Worm (Caenorhabditis elegans) whole organism, mixed stage, embryonic: ENCODE measurements around the gene ZK1240.8.
A peak's percentile ranks its signal among the peaks of the same experiment; 100 is the strongest.

ENCODE experiments used
- bed-3 ChIP-seq: fragments of 200-800 bp; sonication (Bioruptor generic); optimal IDR thresholded peaks from 3 replicates; lab custom pipeline; 2018; ENCODE audit warnings: mild to moderate bottlenecking, missing genetic modification characterization, moderate library complexity, missing compliant biosample characterization
- blmp-1 ChIP-seq: fragments of 150-350 bp; optimal IDR thresholded peaks from 2 replicates; lab custom pipeline; 2014; ENCODE audit warnings: missing biosample characterization, missing genetic modification characterization
- ceh-39 ChIP-seq: fragments of 150-350 bp; optimal IDR thresholded peaks from 2 replicates; lab custom pipeline; 2014; ENCODE audit warnings: missing biosample characterization, missing genetic modification characterization
- ceh-43 ChIP-seq: fragments of 200-800 bp; sonication (Bioruptor generic); optimal IDR thresholded peaks from 2 replicates; lab custom pipeline; 2018; ENCODE audit warnings: mild to moderate bottlenecking, missing genetic modification characterization, moderate library complexity, missing compliant biosample characterization
- ceh-83 ChIP-seq: fragments of 200-800 bp; sonication (Bioruptor generic); optimal IDR thresholded peaks from 2 replicates; lab custom pipeline; 2018; ENCODE audit warnings: mild to moderate bottlenecking, missing genetic modification characterization, missing compliant biosample characterization
- ces-1 ChIP-seq: fragments of 150-350 bp; optimal IDR thresholded peaks from 2 replicates; lab custom pipeline; 2014; ENCODE audit warnings: missing biosample characterization, missing genetic modification reagents, missing genetic modification characterization
- drap-1 ChIP-seq: fragments of 200-800 bp; sonication (Bioruptor generic); optimal IDR thresholded peaks from 3 replicates; lab custom pipeline; 2018; ENCODE audit warnings: mild to moderate bottlenecking, missing genetic modification characterization, missing compliant biosample characterization
- elt-1 ChIP-seq: sonication (generic microtip); optimal IDR thresholded peaks from 2 replicates; lab custom pipeline; 2017; ENCODE audit warnings: missing genetic modification characterization, mild to moderate bottlenecking, missing compliant biosample characterization, antibody characterized with exemption, moderate library complexity, borderline replicate concordance; ENCODE audit not compliant: insufficient read depth
- flh-1 ChIP-seq: fragments of 200-800 bp; sonication (Bioruptor generic); optimal IDR thresholded peaks from 2 replicates; lab custom pipeline; 2018; ENCODE audit warnings: mild to moderate bottlenecking, missing genetic modification characterization, moderate library complexity, missing compliant biosample characterization
- ham-2 ChIP-seq: fragments of 200-800 bp; sonication (Bioruptor generic); optimal IDR thresholded peaks from 2 replicates; lab custom pipeline; 2018; ENCODE audit warnings: mild to moderate bottlenecking, missing genetic modification characterization, missing compliant biosample characterization
- hlh-1 ChIP-seq: fragments of 150-350 bp; optimal IDR thresholded peaks from 2 replicates; lab custom pipeline; 2014; ENCODE audit warnings: missing biosample characterization, missing genetic modification reagents, missing genetic modification characterization
- lin-13 ChIP-seq: fragments of 150-350 bp; optimal IDR thresholded peaks from 2 replicates; lab custom pipeline; 2014; ENCODE audit warnings: missing biosample characterization, missing genetic modification characterization
- lin-32 ChIP-seq: fragments of 200-800 bp; sonication (Bioruptor generic); optimal IDR thresholded peaks from 2 replicates; lab custom pipeline; 2018; ENCODE audit warnings: mild to moderate bottlenecking, missing genetic modification characterization, missing compliant biosample characterization
- mab-5 ChIP-seq: fragments of 150-350 bp; optimal IDR thresholded peaks from 2 replicates; lab custom pipeline; 2014; ENCODE audit warnings: missing biosample characterization, missing genetic modification characterization
- mep-1 ChIP-seq: fragments of 150-350 bp; optimal IDR thresholded peaks from 2 replicates; lab custom pipeline; 2017; ENCODE audit warnings: missing biosample characterization, missing genetic modification reagents, missing genetic modification characterization, inconsistent platforms
- mls-2 ChIP-seq: sonication (generic microtip); optimal IDR thresholded peaks from 2 replicates; lab custom pipeline; 2016; ENCODE audit warnings: mild to moderate bottlenecking, missing genetic modification characterization, moderate library complexity, missing compliant biosample characterization
- nhr-12 ChIP-seq: fragments of 150-350 bp; optimal IDR thresholded peaks from 2 replicates; lab custom pipeline; 2014; ENCODE audit warnings: missing biosample characterization, missing genetic modification characterization
- nhr-2 ChIP-seq: fragments of 150-350 bp; optimal IDR thresholded peaks from 2 replicates; lab custom pipeline; 2014; ENCODE audit warnings: missing biosample characterization, missing genetic modification characterization
- nhr-76 ChIP-seq: sonication (generic microtip); optimal IDR thresholded peaks from 2 replicates; lab custom pipeline; 2017; ENCODE audit warnings: missing biosample characterization, missing genetic modification characterization
- pha-4 ChIP-seq: fragments of 150-350 bp; optimal IDR thresholded peaks from 2 replicates; lab custom pipeline; 2018; ENCODE audit warnings: missing biosample characterization, missing genetic modification reagents, missing genetic modification characterization
- sem-2 ChIP-seq: fragments of 200-800 bp; sonication (Bioruptor generic); optimal IDR thresholded peaks from 2 replicates; lab custom pipeline; 2018; ENCODE audit warnings: mild to moderate bottlenecking, missing genetic modification characterization, missing compliant biosample characterization
- snpc-4 ChIP-seq: fragments of 150-350 bp; optimal IDR thresholded peaks from 2 replicates; lab custom pipeline; 2014; ENCODE audit warnings: missing biosample characterization, missing genetic modification characterization
- sptf-1 ChIP-seq: sonication (generic microtip); optimal IDR thresholded peaks from 2 replicates; lab custom pipeline; 2017; ENCODE audit warnings: mild to moderate bottlenecking, missing genetic modification characterization, moderate library complexity, missing compliant biosample characterization
- unc-120 ChIP-seq: sonication (generic microtip); optimal IDR thresholded peaks from 2 replicates; lab custom pipeline; 2017; ENCODE audit warnings: missing genetic modification characterization, missing compliant biosample characterization; ENCODE audit not compliant: poor library complexity, severe bottlenecking
- unc-39 ChIP-seq: fragments of 150-350 bp; optimal IDR thresholded peaks from 2 replicates; lab custom pipeline; 2014; ENCODE audit warnings: missing biosample characterization, missing genetic modification characterization
- unc-62 ChIP-seq: fragments of 150-350 bp; optimal IDR thresholded peaks from 2 replicates; lab custom pipeline; 2014; ENCODE audit warnings: missing biosample characterization, missing genetic modification reagents, missing genetic modification characterization
- zip-8 ChIP-seq: fragments of 150-350 bp; optimal IDR thresholded peaks from 2 replicates; lab custom pipeline; 2014; ENCODE audit warnings: missing biosample characterization, missing genetic modification characterization

The ZK1240.8 gene

ce11 chrII:2341515-2341914, 12.7 kb upstream of the ZK1240.8 start, which contains the start of gene enri-1:
Gene enri-1, minus strand, starts transcription at chrII:2341615.
- TF ChIP-seq ham-2 (no peak), ceh-83 (GFP tag; lab: Kevin White, UChicago) (no peak), bed-3 (GFP tag; lab: Kevin White, UChicago) (no peak), nhr-76 (tag; lab: Kevin White, UChicago) (no peak), ces-1 (no peak), flh-1 (no peak), nhr-12 (tag; lab: Kevin White, UChicago) (no peak), ceh-39 (tag; lab: Kevin White, UChicago) (no peak), elt-1 (tag; lab: Kevin White, UChicago) (no peak), snpc-4 (tag; lab: Kevin White, UChicago) (no peak), sptf-1 (no peak), unc-39 (no peak), unc-120 (tag; lab: Kevin White, UChicago) (no peak), unc-62 (no peak), drap-1 (GFP tag; lab: Kevin White, UChicago) (no peak), sem-2 (GFP tag; lab: Kevin White, UChicago) (no peak), mab-5 (tag; lab: Kevin White, UChicago) (no peak), nhr-2 (tag; lab: Kevin White, UChicago) (no peak)

- peak; percentile 26 for TF ChIP-seq ces-1
- TF ChIP-seq hlh-1 (tag; lab: Kevin White, UChicago) = peak; percentile 37
- TF ChIP-seq mls-2 (tag; lab: Kevin White, UChicago) = no peak
These were observed 12.1 kb upstream of the ZK1240.8 start for ce11 chrII:2340974-2341373.

- TF ChIP-seq snpc-4 (tag; lab: Kevin White, UChicago) (no peak), ham-2 (peak; percentile 12), blmp-1 (tag; lab: Kevin White, UChicago) (no peak)
These were observed 7.3 kb upstream of the ZK1240.8 start for ce11 chrII:2336177-2336576.

- TF ChIP-seq nhr-12 (tag; lab: Kevin White, UChicago) = no peak
- peak; percentile 98 for TF ChIP-seq zip-8
These were observed 6.7 kb upstream of the ZK1240.8 start, which contains the start of gene F43C11.7 for ce11 chrII:2335572-2335971. Gene F43C11.7, plus strand, starts transcription at chrII:2335897.

ce11 chrII:2332220-2332619, 3.4 kb upstream of the ZK1240.8 start, which contains the start of gene F43C11.8:
Gene F43C11.8, plus strand, starts transcription at chrII:2332520.
- no peak for TF ChIP-seq lin-13
- TF ChIP-seq ces-1 = no peak
- TF ChIP-seq blmp-1 (tag; lab: Kevin White, UChicago) = no peak
- TF ChIP-seq unc-120 (tag; lab: Kevin White, UChicago) = no peak
- TF ChIP-seq bed-3 (GFP tag; lab: Kevin White, UChicago) = no peak
- TF ChIP-seq nhr-12 (tag; lab: Kevin White, UChicago) = no peak
- TF ChIP-seq sptf-1 = no peak
- TF ChIP-seq mls-2 (tag; lab: Kevin White, UChicago) = no peak
- no peak for TF ChIP-seq nhr-76 (tag; lab: Kevin White, UChicago)
- no peak for TF ChIP-seq hlh-1 (tag; lab: Kevin White, UChicago)
- no peak for TF ChIP-seq ceh-43 (GFP tag; lab: Kevin White, UChicago)
- TF ChIP-seq sem-2 (GFP tag; lab: Kevin White, UChicago) = no peak

- TF ChIP-seq ham-2 (no peak), ceh-83 (GFP tag; lab: Kevin White, UChicago) (peak; percentile 37)
These were observed 1.6 kb upstream of the ZK1240.8 start for ce11 chrII:2330462-2330861.

ce11 chrII:2324956-2325355, 3.9 kb downstream of the ZK1240.8 start, which contains the start of gene ZK1240.11:
Gene ZK1240.11, plus strand, starts transcription at chrII:2325256.
- TF ChIP-seq lin-32 (GFP tag; lab: Kevin White, UChicago) (no peak), bed-3 (GFP tag; lab: Kevin White, UChicago) (no peak), ceh-39 (tag; lab: Kevin White, UChicago) (no peak), mls-2 (tag; lab: Kevin White, UChicago) (no peak), mep-1 (tag; lab: Kevin White, UChicago) (no peak), pha-4 (no peak), sptf-1 (no peak), lin-13 (no peak), drap-1 (GFP tag; lab: Kevin White, UChicago) (no peak)
